Fruit fly (Drosophila melanogaster): ENCODE results near the gene CalpC.

The CalpC gene

DNA sequence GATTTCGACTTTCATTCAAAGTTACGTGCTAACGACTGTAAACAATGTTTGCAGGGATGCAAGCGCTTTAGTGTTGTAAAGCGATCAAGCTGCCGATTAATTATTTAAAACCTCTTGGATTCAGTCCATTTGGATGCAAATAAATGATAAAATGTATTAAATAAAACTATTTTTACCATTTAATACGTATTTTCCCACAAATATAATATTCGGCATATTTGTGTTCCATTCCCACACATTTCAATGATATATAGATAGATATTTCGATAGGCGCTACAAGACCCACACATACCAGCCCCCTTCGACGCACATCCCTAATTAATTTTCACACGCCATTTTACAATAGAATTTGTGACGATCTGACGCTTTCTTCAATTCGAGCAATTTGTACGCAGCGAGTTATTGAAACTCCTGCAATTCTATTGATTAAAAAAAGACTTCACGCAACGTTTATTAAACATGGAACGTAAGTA, 37.0 kb upstream of the CalpC start, which contains the start of the genes CG32576 and caz (continued):
- no peak for TF ChIP-seq Fer3 (tag; optimal IDR thresholded peaks at IDR 0.05)
- TF ChIP-seq ase (GFP tag; IDR thresholded peaks at IDR 0.05), result no peak
- TF ChIP-seq Meics (GFP tag; optimal IDR thresholded peaks at IDR 0.05), result peak; percentile 33
- peak; percentile 73 for TF ChIP-seq MBD-R2 (GFP tag; IDR thresholded peaks at IDR 0.05)
- no peak for TF ChIP-seq da (GFP tag; optimal IDR thresholded peaks at IDR 0.05)
- no peak for TF ChIP-seq HmgD (GFP tag; optimal IDR thresholded peaks at IDR 0.05)
- no peak for TF ChIP-seq ERR (GFP tag; optimal IDR thresholded peaks at IDR 0.05)
- peak; percentile 56 for TF ChIP-seq CG30403 (GFP tag; optimal IDR thresholded peaks at IDR 0.05)
- TF ChIP-seq al (GFP tag; IDR thresholded peaks at IDR 0.05), result no peak
- peak; percentile 95 for TF ChIP-seq CG2116 (GFP tag; optimal IDR thresholded peaks at IDR 0.05)
- no peak for TF ChIP-seq wor (GFP tag; IDR thresholded peaks at IDR 0.05)
- TF ChIP-seq Neu2 (GFP tag; optimal IDR thresholded peaks at IDR 0.05; ENCODE audit: borderline replicate concordance), result no peak
- TF ChIP-seq Bgb (GFP tag; IDR thresholded peaks at IDR 0.05; ENCODE audit: partially characterized antibody), result peak; percentile 35
- peak; percentile 58 for TF ChIP-seq Ets65A (GFP tag)
- no peak for TF ChIP-seq CG6272 (GFP tag; IDR thresholded peaks at IDR 0.05)
- TF ChIP-seq en (GFP tag; optimal IDR thresholded peaks at IDR 0.05), result no peak
- TF ChIP-seq Deaf1 (tag; optimal IDR thresholded peaks at IDR 0.05), result peak; percentile 12
- no peak for TF ChIP-seq CG12071 (GFP tag; optimal IDR thresholded peaks at IDR 0.05)
- no peak for TF ChIP-seq CG11696 (GFP tag; IDR thresholded peaks at IDR 0.05)
- TF ChIP-seq CG12769 (tag; optimal IDR thresholded peaks at IDR 0.05), result no peak
- TF ChIP-seq E2f1 (GFP tag; IDR thresholded peaks at IDR 0.05), result no peak
- no peak for TF ChIP-seq ro (GFP tag; IDR thresholded peaks at IDR 0.05)
- TF ChIP-seq lmd (GFP tag; IDR thresholded peaks at IDR 0.05), result no peak
- no peak for TF ChIP-seq CG15073 (GFP tag; optimal IDR thresholded peaks at IDR 0.05)
- TF ChIP-seq Oaz (GFP tag; IDR thresholded peaks at IDR 0.05), result no peak
- TF ChIP-seq CG5245 (GFP tag; optimal IDR thresholded peaks at IDR 0.05), result no peak
- TF ChIP-seq grau (tag; optimal IDR thresholded peaks at IDR 0.05), result peak; percentile 44
- TF ChIP-seq Spps (tag; optimal IDR thresholded peaks at IDR 0.05), result no peak
- no peak for TF ChIP-seq CG5953 (GFP tag; IDR thresholded peaks at IDR 0.05)
- peak; percentile 83 for TF ChIP-seq stwl (tag; optimal IDR thresholded peaks at IDR 0.05)
- TF ChIP-seq lola (GFP tag; optimal IDR thresholded peaks at IDR 0.05), result peak in 1 of 3 experiments; percentile 1
- no peak for TF ChIP-seq CG10431 (GFP tag; optimal IDR thresholded peaks at IDR 0.05)
- TF ChIP-seq sob (GFP tag; IDR thresholded peaks at IDR 0.05), result peak; percentile 39; the same call in 1 of the 2 replicates
- no peak for TF ChIP-seq CG13123 (GFP tag; optimal IDR thresholded peaks at IDR 0.05)
- peak; percentile 67; the same call in 1 of the 2 replicates for TF ChIP-seq inv (GFP tag; IDR thresholded peaks at IDR 0.05; ENCODE audit: partially characterized antibody)
- TF ChIP-seq luna (GFP tag; optimal IDR thresholded peaks at IDR 0.05), result no peak
- no peak for TF ChIP-seq CG1832 (GFP tag; optimal IDR thresholded peaks at IDR 0.05)
- TF ChIP-seq bsh (GFP tag; optimal IDR thresholded peaks at IDR 0.05), result peak in 1 of 2 experiments; percentile 21
- TF ChIP-seq CG10565 (GFP tag; optimal IDR thresholded peaks at IDR 0.05), result no peak
- TF ChIP-seq seq (GFP tag; IDR thresholded peaks at IDR 0.05), result no peak
- no peak for TF ChIP-seq Poxn (GFP tag; IDR thresholded peaks at IDR 0.05)
- TF ChIP-seq stc (GFP tag; IDR thresholded peaks at IDR 0.05), result no peak
- no peak for TF ChIP-seq CG14014 (GFP tag; IDR thresholded peaks at IDR 0.05)
- no peak for TF ChIP-seq NFAT (GFP tag; IDR thresholded peaks at IDR 0.05)
- TF ChIP-seq pzg (GFP tag; optimal IDR thresholded peaks at IDR 0.05), result peak; percentile 67
- TF ChIP-seq CG8359 (GFP tag; optimal IDR thresholded peaks at IDR 0.05; ENCODE audit: borderline replicate concordance), result no peak
- TF ChIP-seq CG1529 (GFP tag; optimal IDR thresholded peaks at IDR 0.05), result peak; percentile 25
- peak; percentile 65 for TF ChIP-seq Sin3A (optimal IDR thresholded peaks at IDR 0.05)
- TF ChIP-seq CG4404 (GFP tag; IDR thresholded peaks at IDR 0.05), result no peak; the same call in 1 of the 2 replicates
- no peak; the same call in 2 of the 3 replicates for TF ChIP-seq Dbx (GFP tag; IDR thresholded peaks at IDR 0.05)
- TF ChIP-seq gcm (GFP tag; optimal IDR thresholded peaks at IDR 0.05), result no peak
- TF ChIP-seq CG34376 (GFP tag; optimal IDR thresholded peaks at IDR 0.05), result peak; percentile 16
